Fruit fly (Drosophila melanogaster) whole organism, embryonic: Measurements from ENCODE around the gene Hr38.

Experiments used
- Adf1 ChIP-seq: fragments of 200-800 bp; sonication (Bioruptor generic); IDR thresholded peaks from 2 replicates; pipeline ENCODE4 v1.3.6; 2022; ENCODE audit warnings: missing biosample characterization, missing genetic modification characterization
- CG10147 ChIP-seq: fragments of 200-800 bp; sonication (Bioruptor generic); optimal IDR thresholded peaks from 2 replicates; lab custom pipeline; 2019; ENCODE audit warnings: missing biosample characterization, mild to moderate bottlenecking, missing genetic modification characterization, moderate library complexity
- CG10267 ChIP-seq: fragments of 200-800 bp; sonication (Bioruptor generic); optimal IDR thresholded peaks from 2 replicates; lab custom pipeline; 2018; ENCODE audit warnings: missing biosample characterization, mild to moderate bottlenecking, missing genetic modification characterization, moderate library complexity
- CG10565 ChIP-seq: fragments of 200-800 bp; sonication (Bioruptor generic); optimal IDR thresholded peaks from 3 replicates; lab custom pipeline; 2016; ENCODE audit warnings: missing biosample characterization, mild to moderate bottlenecking, missing genetic modification characterization
- CG10979 ChIP-seq: fragments of 200-800 bp; sonication (Bioruptor generic); optimal IDR thresholded peaks from 2 replicates; lab custom pipeline; 2018; ENCODE audit warnings: missing biosample characterization, mild to moderate bottlenecking, missing genetic modification characterization, moderate library complexity
- CG11504 ChIP-seq: fragments of 200-800 bp; sonication (Bioruptor generic); optimal IDR thresholded peaks from 3 replicates; lab custom pipeline; 2019; ENCODE audit warnings: missing biosample characterization, mild to moderate bottlenecking, missing genetic modification characterization, moderate library complexity
- CG12071 ChIP-seq: fragments of 200-800 bp; sonication (Bioruptor generic); optimal IDR thresholded peaks from 3 replicates; lab custom pipeline; 2018; ENCODE audit warnings: missing biosample characterization, mild to moderate bottlenecking, missing genetic modification characterization
- CG12769 ChIP-seq: fragments of 200-800 bp; sonication (Bioruptor generic); optimal IDR thresholded peaks from 2 replicates; lab custom pipeline; 2019; ENCODE audit warnings: missing biosample characterization, mild to moderate bottlenecking, missing genetic modification characterization, moderate library complexity
- CG15269 ChIP-seq: fragments of 200-800 bp; sonication (Bioruptor generic); optimal IDR thresholded peaks from 2 replicates; lab custom pipeline; 2018; ENCODE audit warnings: missing biosample characterization, mild to moderate bottlenecking, missing genetic modification characterization, moderate library complexity
- CG16813 ChIP-seq: fragments of 200-800 bp; sonication (Bioruptor generic); IDR thresholded peaks from 3 replicates; pipeline ENCODE4 v1.3.6; 2022; ENCODE audit warnings: missing biosample characterization, missing genetic modification characterization; ENCODE audit not compliant: partially characterized antibody
- CG17361 ChIP-seq: fragments of 200-800 bp; sonication (Bioruptor generic); IDR thresholded peaks from 3 replicates; pipeline ENCODE4 v1.3.6; 2022; ENCODE audit warnings: missing biosample characterization, missing genetic modification characterization
- CG1792 ChIP-seq: fragments of 200-800 bp; sonication (Bioruptor generic); optimal IDR thresholded peaks from 2 replicates; lab custom pipeline; 2016; ENCODE audit warnings: missing biosample characterization, missing genetic modification characterization
- CG2202 ChIP-seq: fragments of 200-800 bp; sonication (Bioruptor generic); optimal IDR thresholded peaks from 2 replicates; lab custom pipeline; 2018; ENCODE audit warnings: missing biosample characterization, mild to moderate bottlenecking, missing genetic modification characterization
- CG2678 ChIP-seq: fragments of 200-800 bp; sonication (Bioruptor generic); optimal IDR thresholded peaks from 3 replicates; lab custom pipeline; 2019; ENCODE audit warnings: missing biosample characterization, mild to moderate bottlenecking, missing genetic modification characterization, moderate library complexity
- CG31365 ChIP-seq: fragments of 200-800 bp; sonication (Bioruptor generic); optimal IDR thresholded peaks from 2 replicates; lab custom pipeline; 2018; ENCODE audit warnings: missing biosample characterization, mild to moderate bottlenecking, missing genetic modification characterization
- CG34224 ChIP-seq: fragments of 200-800 bp; sonication (Bioruptor generic); IDR thresholded peaks from 3 replicates; pipeline ENCODE4 v1.3.6; 2022; ENCODE audit warnings: missing biosample characterization, missing genetic modification characterization; ENCODE audit not compliant: partially characterized antibody
- CG8290 ChIP-seq, 3 experiments: fragments of 200-800 bp; sonication (Bioruptor generic); optimal IDR thresholded peaks; 2 replicates each; lab custom pipeline; 2016 to 2019; ENCODE audit warnings: missing biosample characterization in 3 of 3, missing genetic modification characterization in 3 of 3, mild to moderate bottlenecking in 2 of 3, moderate library complexity in 1 of 3
- Deaf1 ChIP-seq: fragments of 200-800 bp; optimal IDR thresholded peaks from 3 replicates; lab custom pipeline; 2019; ENCODE audit warnings: missing biosample characterization, mild to moderate bottlenecking, missing genetic modification characterization, moderate library complexity
- Drgx ChIP-seq: fragments of 200-800 bp; sonication (Bioruptor generic); IDR thresholded peaks from 2 replicates; pipeline ENCODE4 v1.3.6; 2022; ENCODE audit warnings: missing biosample characterization, missing genetic modification characterization
- E2f2 ChIP-seq: fragments of 200-800 bp; sonication (Bioruptor generic); IDR thresholded peaks from 2 replicates; pipeline ENCODE4 v1.3.6; 2022; ENCODE audit warnings: missing biosample characterization, missing genetic modification characterization
- Eip74EF ChIP-seq, 2 experiments: fragments of 200-800 bp in 1 of 2; fragments of >200 bp in 1 of 2; sonication (Bioruptor generic) in 1 of 2; optimal IDR thresholded peaks; 2 replicates each; lab custom pipeline; 2017 to 2019; ENCODE audit warnings: missing biosample characterization in 2 of 2, missing genetic modification characterization in 2 of 2, mild to moderate bottlenecking in 1 of 2, moderate library complexity in 1 of 2
- Ets97D ChIP-seq: fragments of 200-800 bp; sonication (Bioruptor generic); optimal IDR thresholded peaks from 3 replicates; lab custom pipeline; 2016; ENCODE audit warnings: missing biosample characterization, missing genetic modification characterization
- HLH54F ChIP-seq: fragments of 200-800 bp; sonication (Bioruptor generic); optimal IDR thresholded peaks from 3 replicates; lab custom pipeline; 2016; ENCODE audit warnings: missing biosample characterization, missing genetic modification characterization
- Hr78 ChIP-seq, 2 experiments: fragments of 200-800 bp in 1 of 2; fragments of >200 bp in 1 of 2; sonication (Bioruptor generic) in 1 of 2; optimal IDR thresholded peaks; 2 replicates each; lab custom pipeline; 2017 to 2019; ENCODE audit warnings: missing biosample characterization in 2 of 2, missing genetic modification characterization in 2 of 2, mild to moderate bottlenecking in 1 of 2, moderate library complexity in 1 of 2
- Jarid2 ChIP-seq: fragments of 200-800 bp; sonication (Bioruptor generic); optimal IDR thresholded peaks from 3 replicates; lab custom pipeline; 2017; ENCODE audit warnings: mild to moderate bottlenecking, missing biosample characterization, missing genetic modification reagents, missing genetic modification characterization
- NC2β ChIP-seq: fragments of 200-800 bp; sonication (Bioruptor generic); optimal IDR thresholded peaks from 2 replicates; lab custom pipeline; 2016; ENCODE audit warnings: missing biosample characterization, missing genetic modification characterization
- Opbp ChIP-seq: fragments of 200-800 bp; sonication (Bioruptor generic); IDR thresholded peaks from 3 replicates; pipeline ENCODE4 v1.3.6; 2022; ENCODE audit warnings: missing biosample characterization, missing genetic modification characterization; ENCODE audit not compliant: partially characterized antibody
- Sox102F ChIP-seq: fragments of 200-800 bp; sonication (Bioruptor generic); optimal IDR thresholded peaks from 2 replicates; lab custom pipeline; 2018; ENCODE audit warnings: missing biosample characterization, mild to moderate bottlenecking, missing genetic modification characterization, moderate library complexity
- ara ChIP-seq: fragments of 200-800 bp; sonication (Bioruptor generic); IDR thresholded peaks from 2 replicates; pipeline ENCODE4 v1.3.6; 2022; ENCODE audit warnings: missing biosample characterization, missing genetic modification characterization
- bsh ChIP-seq, 2 experiments: fragments of 200-800 bp; sonication (Bioruptor generic); optimal IDR thresholded peaks; 2 replicates each; lab custom pipeline; 2017 to 2018; ENCODE audit warnings: mild to moderate bottlenecking in 2 of 2, missing biosample characterization in 2 of 2, missing genetic modification characterization in 2 of 2, moderate library complexity in 1 of 2
- chinmo ChIP-seq: fragments of 200-800 bp; sonication (Bioruptor generic); IDR thresholded peaks from 4 replicates; pipeline ENCODE4 v1.3.6; 2022; ENCODE audit warnings: missing biosample characterization, missing genetic modification characterization; ENCODE audit not compliant: partially characterized antibody
- cwo ChIP-seq: fragments of 200-800 bp; sonication (Bioruptor generic); optimal IDR thresholded peaks from 3 replicates; lab custom pipeline; 2017; ENCODE audit warnings: missing biosample characterization, missing genetic modification characterization, mild to moderate bottlenecking, moderate library complexity, missing genetic modification reagents
- dm ChIP-seq: fragments of 200-800 bp; sonication (Bioruptor generic); optimal IDR thresholded peaks from 3 replicates; lab custom pipeline; 2016; ENCODE audit warnings: missing biosample characterization, missing genetic modification characterization
- esg ChIP-seq: fragments of 200-800 bp; sonication (Bioruptor generic); conservative IDR thresholded peaks from 2 replicates; pipeline ENCODE4 v1.3.6; 2022; ENCODE audit warnings: missing biosample characterization, missing genetic modification characterization
- fd102C ChIP-seq: fragments of 200-800 bp; sonication (Bioruptor generic); optimal IDR thresholded peaks from 2 replicates; lab custom pipeline; 2018; ENCODE audit warnings: missing biosample characterization, mild to moderate bottlenecking, missing genetic modification characterization, moderate library complexity
- fd64A ChIP-seq: fragments of 200-800 bp; sonication (Bioruptor generic); optimal IDR thresholded peaks from 3 replicates; lab custom pipeline; 2018; ENCODE audit warnings: missing biosample characterization, mild to moderate bottlenecking, missing genetic modification characterization
- gcm ChIP-seq: fragments of 200-800 bp; sonication (Bioruptor generic); optimal IDR thresholded peaks from 2 replicates; lab custom pipeline; 2019; ENCODE audit warnings: missing biosample characterization, mild to moderate bottlenecking, missing genetic modification characterization, moderate library complexity
- gsb-n ChIP-seq: fragments of 200-800 bp; sonication (Bioruptor generic); optimal IDR thresholded peaks from 3 replicates; lab custom pipeline; 2018; ENCODE audit warnings: missing biosample characterization, mild to moderate bottlenecking, missing genetic modification characterization
- hbn ChIP-seq: fragments of 200-800 bp; sonication (Bioruptor generic); IDR thresholded peaks from 2 replicates; pipeline ENCODE4 v1.3.6; 2022; ENCODE audit warnings: missing biosample characterization, missing genetic modification characterization; ENCODE audit not compliant: partially characterized antibody
- lola ChIP-seq, 3 experiments: fragments of >200 bp in 2 of 3; fragments of 200-800 bp in 1 of 3; sonication (Bioruptor generic) in 1 of 3; optimal IDR thresholded peaks; 2 replicates each; lab custom pipeline; 2017 to 2019; ENCODE audit warnings: missing biosample characterization in 3 of 3, missing genetic modification characterization in 3 of 3, mild to moderate bottlenecking in 1 of 3, moderate library complexity in 1 of 3
- lov ChIP-seq, 2 experiments: fragments of 200-800 bp in 1 of 2; fragments of >200 bp in 1 of 2; sonication (Bioruptor generic) in 1 of 2; IDR thresholded peaks in 1 of 2; optimal IDR thresholded peaks in 1 of 2; 2 replicates in 1 of 2; 3 replicates in 1 of 2; pipeline versions ENCODE4 v1.3.6 to Lab custom; 2017 to 2022; ENCODE audit warnings: missing biosample characterization in 1 of 2, missing genetic modification characterization in 1 of 2
- oc ChIP-seq: fragments of 200-800 bp; sonication (Bioruptor generic); optimal IDR thresholded peaks from 2 replicates; lab custom pipeline; 2018; ENCODE audit warnings: missing biosample characterization, mild to moderate bottlenecking, missing genetic modification characterization, moderate library complexity
- otp ChIP-seq: fragments of 200-800 bp; sonication (Bioruptor generic); IDR thresholded peaks from 3 replicates; pipeline ENCODE4, ENCODE4 v1.3.6; 2022; ENCODE audit warnings: missing biosample characterization, missing genetic modification characterization
- sens ChIP-seq: fragments of 200-800 bp; sonication (Bioruptor generic); peaks from one replicate; lab custom pipeline; 2016; ENCODE audit warnings: missing biosample characterization, missing genetic modification characterization
- sna ChIP-seq: fragments of 200-800 bp; sonication (Bioruptor generic); IDR thresholded peaks from 2 replicates; pipeline ENCODE4 v1.3.6; 2022; ENCODE audit warnings: missing biosample characterization, missing genetic modification characterization; ENCODE audit not compliant: partially characterized antibody
- unpg ChIP-seq: fragments of 200-800 bp; sonication (Bioruptor generic); optimal IDR thresholded peaks from 3 replicates; lab custom pipeline; 2018; ENCODE audit warnings: missing biosample characterization, mild to moderate bottlenecking, missing genetic modification characterization, moderate library complexity

Hr38 gene

DNA sequence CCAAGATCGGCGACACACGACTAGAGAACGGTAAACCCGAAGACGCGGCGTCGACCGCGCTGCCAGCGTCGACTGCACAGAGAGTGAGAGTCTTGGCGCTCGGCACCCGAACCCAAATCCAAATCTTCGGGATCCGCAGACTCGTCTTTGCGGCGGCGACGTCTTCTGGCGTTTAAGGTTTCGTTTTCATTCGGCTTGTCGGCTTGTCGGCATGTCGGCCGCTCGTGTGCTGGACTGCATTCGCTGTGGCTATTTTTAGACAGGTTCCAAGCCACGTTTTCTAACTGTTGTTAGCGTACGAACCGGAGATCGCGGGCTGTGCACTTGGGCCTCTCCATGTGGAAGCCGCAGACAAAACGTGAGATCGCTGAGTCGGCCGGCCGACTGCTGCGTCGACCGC, 1.7 kb upstream of the Hr38 start (continued):
- TF ChIP-seq sens (GFP tag; lab: Kevin White, UChicago), result peak; percentile 84
- TF ChIP-seq Hr78 (GFP tag; optimal IDR thresholded peaks at IDR 0.05; lab: Kevin White, UChicago), result peak in 1 of 2 experiments; percentile 44
- TF ChIP-seq CG15269 (tag; lab: Kevin White, UChicago), result peak; percentile 22
- TF ChIP-seq CG31365 (tag; lab: Kevin White, UChicago), result no peak
- TF ChIP-seq lov (optimal IDR thresholded peaks at IDR 0.05; lab: Kevin White, UChicago), result no peak
- peak; percentile 62; the same call in 1 of the 3 replicates for TF ChIP-seq lov (GFP tag; IDR thresholded peaks at IDR 0.05; lab: Robert Waterston, UW)
- peak; percentile 69 for TF ChIP-seq CG12769 (tag; lab: Kevin White, UChicago)
- TF ChIP-seq gcm (GFP tag; lab: Kevin White, UChicago), result peak; percentile 46
- TF ChIP-seq Adf1, result peak; percentile 94
- peak; percentile 20 for TF ChIP-seq Jarid2
- TF ChIP-seq CG11504 (tag; lab: Kevin White, UChicago), result peak; percentile 4
- no peak for TF ChIP-seq fd102C
- peak; percentile 16; the same call in 1 of the 3 replicates for TF ChIP-seq CG17361 (GFP tag; lab: Robert Waterston, UW)
- peak; percentile 52 to 64 for TF ChIP-seq bsh (GFP tag; optimal IDR thresholded peaks at IDR 0.05; lab: Kevin White, UChicago)
- peak; percentile 99 for TF ChIP-seq Deaf1 (tag; lab: Kevin White, UChicago)
- TF ChIP-seq otp (GFP tag; lab: Robert Waterston, UW), result no peak
- no peak for TF ChIP-seq esg (GFP tag; lab: Robert Waterston, UW)
- peak; percentile 16 for TF ChIP-seq CG2678 (tag; lab: Kevin White, UChicago)
- TF ChIP-seq CG10565 (GFP tag; lab: Kevin White, UChicago), result no peak
- TF ChIP-seq CG1792 (GFP tag; lab: Kevin White, UChicago), result no peak
- TF ChIP-seq CG34224 (GFP tag; lab: Robert Waterston, UW), result 0 out of 3 replicates have a peak, but pooled peaks have one; percentile 20
- TF ChIP-seq E2f2 (GFP tag; lab: Robert Waterston, UW), result peak; percentile 20; the same call in 1 of the 2 replicates
- 0 out of 2 replicates have a peak, but pooled peaks have one; percentile 53 for TF ChIP-seq sna
- peak; percentile 64 for TF ChIP-seq dm (GFP tag; lab: Kevin White, UChicago)
- no peak for TF ChIP-seq HLH54F
- TF ChIP-seq hbn (GFP tag; lab: Robert Waterston, UW), result 0 out of 2 replicates have a peak, but pooled peaks have one; percentile 16
- TF ChIP-seq CG10147 (GFP tag; lab: Kevin White, UChicago), result no peak
- peak; percentile 17 for TF ChIP-seq unpg (GFP tag; lab: Kevin White, UChicago)
- peak; percentile 97 for TF ChIP-seq chinmo
- peak; percentile 15 for TF ChIP-seq CG10267 (tag; lab: Kevin White, UChicago)
- no peak for TF ChIP-seq NC2β (GFP tag; lab: Kevin White, UChicago)
- peak; percentile 67 for TF ChIP-seq gsb-n (tag; lab: Kevin White, UChicago)
- TF ChIP-seq Drgx (GFP tag; lab: Robert Waterston, UW), result peak; percentile 63
- TF ChIP-seq fd64A (GFP tag; lab: Kevin White, UChicago), result peak; percentile 14
- TF ChIP-seq ara (GFP tag; lab: Robert Waterston, UW), result no peak
- TF ChIP-seq CG2202 (tag; lab: Kevin White, UChicago), result peak; percentile 58
- TF ChIP-seq lola (GFP tag; optimal IDR thresholded peaks at IDR 0.05; lab: Kevin White, UChicago), result peak in 1 of 3 experiments; percentile 44
- peak; percentile 44 for TF ChIP-seq CG10979 (tag; lab: Kevin White, UChicago)
- TF ChIP-seq Ets97D (GFP tag; lab: Kevin White, UChicago), result no peak
- TF ChIP-seq Eip74EF (GFP tag; optimal IDR thresholded peaks at IDR 0.05; lab: Kevin White, UChicago), result peak in 1 of 2 experiments; percentile 28
- peak; percentile 38 for TF ChIP-seq cwo
- TF ChIP-seq oc (tag; lab: Kevin White, UChicago), result peak; percentile 21
- TF ChIP-seq CG12071, result no peak
- no peak for TF ChIP-seq CG8290 (GFP tag; optimal IDR thresholded peaks at IDR 0.05; lab: Kevin White, UChicago)
- peak; percentile 6 to 86 for TF ChIP-seq CG8290 (tag; optimal IDR thresholded peaks at IDR 0.05; lab: Kevin White, UChicago)
- no peak for TF ChIP-seq Sox102F
- no peak for TF ChIP-seq Opbp
- TF ChIP-seq CG16813, result 0 out of 3 replicates have a peak, but pooled peaks have one; percentile 23
